Worm (Caenorhabditis elegans): Measurements from ENCODE around the gene mtss-1.

mtss-1 gene

DNA sequence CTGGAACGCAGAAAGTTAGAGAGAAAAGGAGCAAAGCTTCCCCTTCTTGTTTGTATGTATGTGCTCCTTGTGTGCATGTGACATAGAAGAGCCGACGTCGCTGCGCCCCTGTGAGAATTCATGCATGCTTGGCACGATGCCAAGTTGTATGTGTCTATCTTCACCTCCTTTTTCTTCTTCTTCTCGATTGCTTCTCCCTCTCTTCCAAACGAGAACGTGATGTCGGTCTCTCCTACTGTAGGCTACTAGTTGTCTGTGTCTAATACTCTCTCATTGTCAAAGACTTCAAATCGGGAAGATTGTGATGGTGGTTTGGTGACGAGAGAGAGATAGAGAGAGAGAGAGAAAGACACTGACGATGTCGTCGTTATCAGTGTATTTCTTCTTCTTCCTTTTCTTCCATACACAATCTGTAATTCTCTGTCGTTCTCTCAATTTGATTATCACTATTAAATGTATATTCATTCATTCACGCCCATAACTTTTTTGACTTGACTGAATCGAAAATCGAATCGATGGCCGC, 29.2 kb downstream of the mtss-1 start:
- TF ChIP-seq klf-2 (GFP tag; conservative IDR thresholded peaks at IDR 0.05) (no peak), flt-1 (GFP tag; IDR thresholded peaks at IDR 0.05) (0 out of 2 replicates have a peak, but pooled peaks have one; percentile 16), ztf-23 (GFP tag; IDR thresholded peaks at IDR 0.05) (no peak), med-1 (GFP tag; optimal IDR thresholded peaks at IDR 0.05; ENCODE audit: insufficient read depth) (no peak), cog-1 (tag; optimal IDR thresholded peaks at IDR 0.05) (no peak), tab-1 (GFP tag; IDR thresholded peaks at IDR 0.05) (no peak), T22C8.4 (GFP tag; IDR thresholded peaks at IDR 0.05) (no peak), ztf-29 (GFP tag; IDR thresholded peaks at IDR 0.05) (no peak)

DNA sequence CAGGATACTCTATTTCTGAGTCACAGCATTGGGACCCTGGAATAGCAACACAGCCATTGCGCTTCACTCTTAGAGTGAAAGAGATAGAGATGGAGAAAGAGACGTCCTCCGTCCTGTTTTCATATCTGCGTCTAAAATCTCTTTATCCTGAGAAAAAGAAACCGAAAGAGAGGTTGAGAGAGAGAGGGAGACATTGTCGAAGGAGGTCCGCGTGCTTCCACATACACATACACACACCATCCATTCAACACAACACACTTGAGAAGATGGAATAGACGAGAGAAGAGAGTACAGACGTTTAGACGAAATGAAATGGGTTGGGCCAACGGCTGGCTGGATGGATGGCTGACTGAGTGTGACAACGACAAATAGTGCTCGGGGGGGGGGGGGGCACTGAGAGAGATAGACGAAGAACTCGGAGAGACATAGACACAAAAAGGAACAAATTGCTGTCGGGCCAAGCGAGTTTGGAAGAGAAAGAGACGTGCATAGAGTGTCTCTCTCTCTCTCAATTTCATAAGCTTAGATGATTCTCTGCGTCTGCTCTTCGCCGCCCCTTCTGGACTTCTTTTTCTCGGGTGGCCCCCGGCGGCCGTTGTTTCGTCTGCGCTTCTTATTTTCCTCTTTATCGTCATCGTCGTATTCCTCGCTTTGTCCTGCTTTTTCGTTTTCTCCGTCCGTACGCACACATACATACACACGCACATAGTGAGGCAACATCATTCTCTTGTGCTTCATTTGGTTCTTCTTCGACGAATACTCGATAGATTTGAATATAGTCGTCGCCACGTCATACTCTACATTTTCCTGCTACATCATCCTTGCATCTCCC, 32.1 kb downstream of the mtss-1 start, which contains the start of gene F54F2.6:
Gene F54F2.6, minus strand, starts transcription at position 738 of the 832 bp plus-strand sequence.
- no peak for TF ChIP-seq klf-2 (GFP tag; conservative IDR thresholded peaks at IDR 0.05)
- no peak for TF ChIP-seq ztf-29 (GFP tag; IDR thresholded peaks at IDR 0.05)
- TF ChIP-seq ztf-23 (GFP tag; IDR thresholded peaks at IDR 0.05) = no peak; the same call in 1 of the 2 replicates
- peak; percentile 65; the same call in 1 of the 2 replicates for TF ChIP-seq flt-1 (GFP tag; IDR thresholded peaks at IDR 0.05)
- no peak for TF ChIP-seq T22C8.4 (GFP tag; IDR thresholded peaks at IDR 0.05)
- TF ChIP-seq med-1 (GFP tag; optimal IDR thresholded peaks at IDR 0.05; ENCODE audit: insufficient read depth) = no peak
- 0 out of 2 replicates have a peak, but pooled peaks have one; percentile 33 for TF ChIP-seq tab-1 (GFP tag; IDR thresholded peaks at IDR 0.05)
- TF ChIP-seq ref-1 (GFP tag; conservative IDR thresholded peaks at IDR 0.05) = no peak
- peak; percentile 94 for TF ChIP-seq cog-1 (tag; optimal IDR thresholded peaks at IDR 0.05)

DNA sequence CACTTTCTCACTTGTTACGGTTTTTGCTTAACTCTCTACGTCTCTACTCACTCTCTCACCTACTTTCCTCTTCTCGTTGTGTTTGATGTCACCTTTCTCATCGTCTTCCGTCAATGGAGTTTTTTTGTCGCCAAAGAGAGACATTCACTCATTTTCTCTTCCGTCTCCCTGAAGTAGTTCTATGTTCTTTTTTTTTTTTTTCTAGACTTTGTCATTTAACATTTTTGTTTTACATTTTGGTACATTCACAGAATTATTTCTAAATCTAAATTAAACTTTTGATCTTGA, 32.6 kb downstream of the mtss-1 start:
- TF ChIP-seq ztf-29 (GFP tag; IDR thresholded peaks at IDR 0.05) (no peak), T22C8.4 (GFP tag; IDR thresholded peaks at IDR 0.05) (no peak), ztf-23 (GFP tag; IDR thresholded peaks at IDR 0.05) (no peak), flt-1 (GFP tag; IDR thresholded peaks at IDR 0.05) (no peak), ref-1 (GFP tag; conservative IDR thresholded peaks at IDR 0.05) (no peak), cog-1 (tag; optimal IDR thresholded peaks at IDR 0.05) (no peak), klf-2 (GFP tag; conservative IDR thresholded peaks at IDR 0.05) (no peak), tab-1 (GFP tag; IDR thresholded peaks at IDR 0.05) (no peak), med-1 (GFP tag; optimal IDR thresholded peaks at IDR 0.05; ENCODE audit: insufficient read depth) (no peak)

- TF ChIP-seq ztf-23 (GFP tag; IDR thresholded peaks at IDR 0.05) (0 out of 2 replicates have a peak, but pooled peaks have one; percentile 46), klf-2 (GFP tag; conservative IDR thresholded peaks at IDR 0.05) (no peak), ztf-29 (GFP tag; IDR thresholded peaks at IDR 0.05) (no peak), tab-1 (GFP tag; IDR thresholded peaks at IDR 0.05) (no peak), ref-1 (GFP tag; conservative IDR thresholded peaks at IDR 0.05) (no peak), T22C8.4 (GFP tag; IDR thresholded peaks at IDR 0.05) (no peak), cog-1 (tag; optimal IDR thresholded peaks at IDR 0.05) (no peak), flt-1 (GFP tag; IDR thresholded peaks at IDR 0.05) (no peak)
Measured at ce11 chrIII:8801352-8801863, 33.3 kb downstream of the mtss-1 start.

ce11 chrIII:8801864-8802818, 34.0 kb downstream of the mtss-1 start:
- TF ChIP-seq klf-2 (GFP tag; conservative IDR thresholded peaks at IDR 0.05) (no peak), ztf-23 (GFP tag; IDR thresholded peaks at IDR 0.05) (no peak), flt-1 (GFP tag; IDR thresholded peaks at IDR 0.05) (peak; percentile 78), ztf-29 (GFP tag; IDR thresholded peaks at IDR 0.05) (peak; percentile 71), tab-1 (GFP tag; IDR thresholded peaks at IDR 0.05) (no peak), cog-1 (tag; optimal IDR thresholded peaks at IDR 0.05) (peak; percentile 98), T22C8.4 (GFP tag; IDR thresholded peaks at IDR 0.05) (no peak), med-1 (GFP tag; optimal IDR thresholded peaks at IDR 0.05; ENCODE audit: insufficient read depth) (no peak), ref-1 (GFP tag; conservative IDR thresholded peaks at IDR 0.05) (no peak)

ce11 chrIII:8805815-8806214, 37.7 kb downstream of the mtss-1 start:
- no peak for TF ChIP-seq ztf-29 (GFP tag; IDR thresholded peaks at IDR 0.05)
- TF ChIP-seq ref-1 (GFP tag; conservative IDR thresholded peaks at IDR 0.05) = no peak

ce11 chrIII:8807246-8807645, 39.1 kb downstream of the mtss-1 start, which contains the start of gene F54F2.7:
Gene F54F2.7 (minus strand): TSS chrIII:8807346.
- no peak for TF ChIP-seq flt-1 (GFP tag; IDR thresholded peaks at IDR 0.05)
- TF ChIP-seq tab-1 (GFP tag; IDR thresholded peaks at IDR 0.05) = no peak

DNA sequence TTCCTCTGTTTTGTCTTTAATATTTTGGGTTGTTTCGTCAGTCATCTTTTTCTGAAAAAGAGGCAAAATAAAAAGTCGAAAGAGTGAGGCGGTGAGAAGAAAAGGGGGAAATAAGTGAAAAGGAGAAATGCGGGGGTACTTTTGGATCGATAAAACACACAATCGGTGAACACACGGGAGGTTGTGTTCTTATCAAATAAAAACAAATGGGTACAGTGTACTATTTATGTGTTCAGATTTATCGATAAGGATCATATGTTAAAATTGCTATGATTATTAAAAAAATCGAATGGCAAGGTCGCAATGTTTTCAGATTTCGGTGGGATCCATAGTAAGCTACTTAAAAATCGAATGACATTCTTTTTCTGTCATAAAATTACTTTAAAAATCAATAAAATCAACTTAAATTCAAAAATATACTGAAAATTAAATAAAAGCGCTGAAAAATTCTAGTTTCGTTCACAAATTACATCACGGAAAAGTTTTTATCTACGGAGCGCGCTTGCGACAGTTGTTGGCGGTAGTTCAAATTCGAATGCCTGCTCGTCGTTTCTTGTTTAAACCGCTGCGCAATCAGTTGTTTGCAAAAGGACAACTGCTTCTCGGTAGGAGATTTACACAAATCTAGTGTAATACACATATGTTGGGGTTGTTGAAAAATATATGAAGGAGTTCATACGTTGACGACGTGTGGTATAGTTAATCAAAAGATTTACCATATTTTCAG, 41.3 kb downstream of the mtss-1 start, which contains the start of gene prx-19:
Gene prx-19, minus strand, starts transcription at position 51 of the 727 bp plus-strand sequence.
- TF ChIP-seq cog-1 (tag; optimal IDR thresholded peaks at IDR 0.05) = peak; percentile 45
- TF ChIP-seq flt-1 (GFP tag; IDR thresholded peaks at IDR 0.05) = no peak

ce11 chrIII:8811111-8811510, 43.0 kb downstream of the mtss-1 start:
- no peak for TF ChIP-seq klf-2 (GFP tag; conservative IDR thresholded peaks at IDR 0.05)
- TF ChIP-seq tab-1 (GFP tag; IDR thresholded peaks at IDR 0.05) = no peak
- TF ChIP-seq T22C8.4 (GFP tag; IDR thresholded peaks at IDR 0.05) = no peak
- TF ChIP-seq ref-1 (GFP tag; conservative IDR thresholded peaks at IDR 0.05) = no peak
- TF ChIP-seq ztf-23 (GFP tag; IDR thresholded peaks at IDR 0.05) = no peak
- no peak for TF ChIP-seq med-1 (GFP tag; optimal IDR thresholded peaks at IDR 0.05; ENCODE audit: insufficient read depth)
- no peak for TF ChIP-seq cog-1 (tag; optimal IDR thresholded peaks at IDR 0.05)
- no peak for TF ChIP-seq ztf-29 (GFP tag; IDR thresholded peaks at IDR 0.05)
- no peak for TF ChIP-seq flt-1 (GFP tag; IDR thresholded peaks at IDR 0.05)

All from whole organism, midembryonic.